Worm (Caenorhabditis elegans): ENCODE results near the gene F10C5.3.

DNA sequence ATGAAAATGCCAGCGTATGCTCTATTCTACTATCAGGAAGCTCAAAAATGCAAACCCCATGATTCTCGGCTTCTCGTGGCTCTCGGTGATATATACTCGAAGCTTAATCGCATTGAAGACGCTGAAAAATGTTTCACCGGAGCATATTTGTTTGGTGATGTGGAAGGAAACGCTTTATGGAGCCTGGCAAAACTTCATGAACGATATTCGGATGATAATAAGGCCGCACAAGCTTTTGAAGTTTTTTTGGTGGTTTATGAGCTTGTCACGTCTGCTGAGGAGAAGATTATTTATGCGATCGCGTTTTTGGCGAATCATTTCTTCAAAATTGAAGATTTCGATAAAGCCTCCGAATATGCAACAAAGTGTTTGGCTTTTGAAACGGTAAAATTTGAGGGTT, 2.4 kb upstream of the F10C5.3 start:
- TF ChIP-seq pha-2 (tag; optimal IDR thresholded peaks at IDR 0.05) (no peak), nhr-11 (tag; optimal IDR thresholded peaks at IDR 0.05) (no peak), tbx-2 (tag; optimal IDR thresholded peaks at IDR 0.05) (no peak), pha-4 (tag; optimal IDR thresholded peaks at IDR 0.05) (no peak), ref-2 (tag; optimal IDR thresholded peaks at IDR 0.05) (no peak), mec-3 (tag; optimal IDR thresholded peaks at IDR 0.05; ENCODE audit: borderline replicate concordance) (no peak), pat-9 (tag; optimal IDR thresholded peaks at IDR 0.05) (no peak), sox-2 (GFP tag; IDR thresholded peaks at IDR 0.05) (no peak), ahr-1 (tag; optimal IDR thresholded peaks at IDR 0.05) (no peak), fkh-6 (tag; optimal IDR thresholded peaks at IDR 0.05) (no peak)
